Worm (Caenorhabditis elegans) whole organism, midembryonic: ENCODE measurements around the gene dhhc-6.
"Not testable (repeated sequence)": the region's sequence is repeated elsewhere in the genome, so short reads cannot be mapped to it uniquely, and the experiment has no call there.

Experiments used
- T22C8.4 ChIP-seq: fragments of 200-800 bp; sonication (Bioruptor generic); IDR thresholded peaks from 2 replicates; pipeline ENCODE4 v1.3.6; 2022; ENCODE audit warnings: missing genetic modification characterization, missing compliant biosample characterization
- flt-1 ChIP-seq: fragments of 200-800 bp; sonication (Bioruptor generic); IDR thresholded peaks from 2 replicates; pipeline ENCODE4 v1.3.6; 2022; ENCODE audit warnings: missing genetic modification characterization, missing compliant biosample characterization
- klf-2 ChIP-seq: fragments of 200-800 bp; sonication (Bioruptor generic); conservative IDR thresholded peaks from 2 replicates; pipeline ENCODE4 v1.3.6; 2022; ENCODE audit warnings: missing genetic modification reagents, missing genetic modification characterization, missing compliant biosample characterization
- med-1 ChIP-seq: sonication (generic microtip); optimal IDR thresholded peaks from 2 replicates; lab custom pipeline; 2017; ENCODE audit warnings: missing genetic modification characterization, mild to moderate bottlenecking, missing compliant biosample characterization, antibody characterized with exemption, missing genetic modification reagents; ENCODE audit not compliant: insufficient read depth

ce11 chrIV:12138093-12138492 lies 13.3 kb downstream of the dhhc-6 start, which contains the start of gene B0001.4:
- TF ChIP-seq flt-1 (GFP tag; lab: Robert Waterston, UW); med-1 (GFP tag; lab: Kevin White, UChicago); T22C8.4 (GFP tag; lab: Robert Waterston, UW); klf-2 (GFP tag; lab: Robert Waterston, UW): not testable (repeated sequence)
